Fruit fly (Drosophila melanogaster) whole organism, embryonic: ENCODE data around the gene CG34327.

Experiments
- BEAF-32 ChIP-seq: fragments of 200-800 bp; sonication (Bioruptor generic); optimal IDR thresholded peaks from 3 replicates; lab custom pipeline; 2017; ENCODE audit warnings: missing biosample characterization, missing genetic modification characterization, mild to moderate bottlenecking, moderate library complexity, missing genetic modification reagents
- CG10654 ChIP-seq: fragments of 200-800 bp; sonication (Bioruptor generic); optimal IDR thresholded peaks from 2 replicates; lab custom pipeline; 2016; ENCODE audit warnings: missing biosample characterization, missing genetic modification characterization
- CG11398 ChIP-seq: fragments of 200-800 bp; sonication (Bioruptor generic); optimal IDR thresholded peaks from 2 replicates; lab custom pipeline; 2016; ENCODE audit warnings: missing biosample characterization, missing genetic modification characterization
- CG11456 ChIP-seq: fragments of 200-800 bp; sonication (Bioruptor generic); IDR thresholded peaks from 3 replicates; pipeline ENCODE4 v1.3.6; 2022; ENCODE audit warnings: missing biosample characterization, missing genetic modification characterization
- CG13287 ChIP-seq: fragments of 200-800 bp; sonication (Bioruptor generic); IDR thresholded peaks from 2 replicates; pipeline ENCODE4 v1.3.6; 2022; ENCODE audit warnings: missing biosample characterization, missing genetic modification characterization; ENCODE audit not compliant: partially characterized antibody
- CG14014 ChIP-seq: fragments of 200-800 bp; sonication (Bioruptor generic); IDR thresholded peaks from 2 replicates; pipeline ENCODE4 v1.3.6; 2022; ENCODE audit warnings: missing biosample characterization, missing genetic modification characterization
- CG1529 ChIP-seq: fragments of 200-800 bp; sonication (Bioruptor generic); optimal IDR thresholded peaks from 3 replicates; lab custom pipeline; 2018; ENCODE audit warnings: missing biosample characterization, missing genetic modification characterization
- CG1647 ChIP-seq: fragments of 200-800 bp; sonication (Bioruptor generic); optimal IDR thresholded peaks from 3 replicates; lab custom pipeline; 2016; ENCODE audit warnings: missing biosample characterization, missing genetic modification characterization
- CG2129 ChIP-seq: fragments of 200-800 bp; sonication (Bioruptor generic); IDR thresholded peaks from 2 replicates; pipeline ENCODE4 v1.3.6; 2022; ENCODE audit warnings: missing biosample characterization, missing genetic modification characterization; ENCODE audit not compliant: partially characterized antibody
- CG33213 ChIP-seq: fragments of 200-800 bp; sonication (Bioruptor generic); optimal IDR thresholded peaks from 3 replicates; lab custom pipeline; 2016; ENCODE audit warnings: missing biosample characterization, missing genetic modification characterization
- CG3407 ChIP-seq: fragments of 200-800 bp; sonication (Bioruptor generic); optimal IDR thresholded peaks from 2 replicates; lab custom pipeline; 2018; ENCODE audit warnings: missing biosample characterization, mild to moderate bottlenecking, missing genetic modification characterization
- CG42726 ChIP-seq: fragments of 200-800 bp; sonication (Bioruptor generic); IDR thresholded peaks from 2 replicates; pipeline ENCODE4 v1.3.6; 2022; ENCODE audit warnings: missing biosample characterization, missing genetic modification characterization; ENCODE audit not compliant: partially characterized antibody
- CG4404 ChIP-seq: fragments of 200-800 bp; sonication (Bioruptor generic); IDR thresholded peaks from 2 replicates; pipeline ENCODE4 v1.3.6; 2022; ENCODE audit warnings: missing biosample characterization, missing genetic modification characterization
- CG6689 ChIP-seq: fragments of 200-800 bp; sonication (Bioruptor generic); IDR thresholded peaks from 2 replicates; pipeline ENCODE4 v1.3.6; 2022; ENCODE audit warnings: missing biosample characterization, missing genetic modification characterization
- CG9215 ChIP-seq: fragments of 200-800 bp; sonication (Bioruptor generic); IDR thresholded peaks from 2 replicates; pipeline ENCODE4 v1.3.6; 2022; ENCODE audit warnings: missing biosample characterization, missing genetic modification characterization
- Dip2 ChIP-seq: fragments of 200-800 bp; sonication (Bioruptor generic); IDR thresholded peaks from 2 replicates; pipeline ENCODE4 v1.3.6; 2022; ENCODE audit warnings: missing biosample characterization, missing genetic modification characterization
- Doc3 ChIP-seq: fragments of 200-800 bp; sonication (Bioruptor generic); IDR thresholded peaks from 3 replicates; pipeline ENCODE4 v1.3.6; 2022; ENCODE audit warnings: missing biosample characterization, missing genetic modification characterization; ENCODE audit not compliant: partially characterized antibody
- E2f2 ChIP-seq: fragments of 200-800 bp; sonication (Bioruptor generic); IDR thresholded peaks from 2 replicates; pipeline ENCODE4 v1.3.6; 2022; ENCODE audit warnings: missing biosample characterization, missing genetic modification characterization
- Elba2 ChIP-seq: fragments of 200-800 bp; sonication (Bioruptor generic); optimal IDR thresholded peaks from 3 replicates; lab custom pipeline; 2016; ENCODE audit warnings: missing biosample characterization, missing genetic modification characterization
- Fer2 ChIP-seq: fragments of 200-800 bp; sonication (Bioruptor generic); optimal IDR thresholded peaks from 2 replicates; lab custom pipeline; 2018; ENCODE audit warnings: missing biosample characterization, mild to moderate bottlenecking, missing genetic modification characterization, moderate library complexity
- H2.0 ChIP-seq: fragments of 200-800 bp; sonication (Bioruptor generic); IDR thresholded peaks from 2 replicates; pipeline ENCODE4 v1.3.6; 2022; ENCODE audit warnings: missing biosample characterization, missing genetic modification characterization
- Hey ChIP-seq: fragments of 200-800 bp; sonication (Bioruptor generic); optimal IDR thresholded peaks from 3 replicates; lab custom pipeline; 2018; ENCODE audit warnings: missing biosample characterization, mild to moderate bottlenecking, missing genetic modification characterization
- Hr78 ChIP-seq, 2 experiments: fragments of 200-800 bp in 1 of 2; fragments of >200 bp in 1 of 2; sonication (Bioruptor generic) in 1 of 2; optimal IDR thresholded peaks; 2 replicates each; lab custom pipeline; 2017 to 2019; ENCODE audit warnings: missing biosample characterization in 2 of 2, missing genetic modification characterization in 2 of 2, mild to moderate bottlenecking in 1 of 2, moderate library complexity in 1 of 2
- Nf-YA ChIP-seq: fragments of 200-800 bp; sonication (Bioruptor generic); IDR thresholded peaks from 2 replicates; pipeline ENCODE4 v1.3.6; 2022; ENCODE audit warnings: missing biosample characterization, missing genetic modification characterization
- Sry-β ChIP-seq: fragments of 200-800 bp; sonication (Bioruptor generic); optimal IDR thresholded peaks from 2 replicates; lab custom pipeline; 2018; ENCODE audit warnings: missing biosample characterization, mild to moderate bottlenecking, missing genetic modification characterization, moderate library complexity
- YL-1 ChIP-seq: fragments of 200-800 bp; sonication (Bioruptor generic); optimal IDR thresholded peaks from 3 replicates; lab custom pipeline; 2017; ENCODE audit warnings: missing biosample characterization, mild to moderate bottlenecking, missing genetic modification characterization
- ara ChIP-seq: fragments of 200-800 bp; sonication (Bioruptor generic); IDR thresholded peaks from 2 replicates; pipeline ENCODE4 v1.3.6; 2022; ENCODE audit warnings: missing biosample characterization, missing genetic modification characterization
- bab2 ChIP-seq: fragments of 200-800 bp; sonication (Bioruptor generic); optimal IDR thresholded peaks from 2 replicates; lab custom pipeline; 2016; ENCODE audit warnings: missing biosample characterization, missing genetic modification characterization
- bowl ChIP-seq: fragments of 200-800 bp; sonication (Bioruptor generic); IDR thresholded peaks from 2 replicates; pipeline ENCODE4 v1.3.6; 2022; ENCODE audit warnings: missing biosample characterization, missing genetic modification characterization
- br ChIP-seq: fragments of >200 bp; optimal IDR thresholded peaks from 2 replicates; lab custom pipeline; 2017
- chn ChIP-seq: fragments of 200-800 bp; sonication (Bioruptor generic); optimal IDR thresholded peaks from 2 replicates; lab custom pipeline; 2016; ENCODE audit warnings: missing biosample characterization, missing genetic modification characterization
- croc ChIP-seq: fragments of 200-800 bp; sonication (Bioruptor generic); conservative IDR thresholded peaks from 3 replicates; pipeline ENCODE4 v1.3.6; 2022; ENCODE audit warnings: missing biosample characterization, missing genetic modification characterization
- dmrt99B ChIP-seq: fragments of 200-800 bp; sonication (Bioruptor generic); optimal IDR thresholded peaks from 2 replicates; lab custom pipeline; 2018; ENCODE audit warnings: missing biosample characterization, mild to moderate bottlenecking, missing genetic modification characterization, moderate library complexity
- esg ChIP-seq: fragments of 200-800 bp; sonication (Bioruptor generic); conservative IDR thresholded peaks from 2 replicates; pipeline ENCODE4 v1.3.6; 2022; ENCODE audit warnings: missing biosample characterization, missing genetic modification characterization
- exex ChIP-seq: fragments of 200-800 bp; sonication (Bioruptor generic); optimal IDR thresholded peaks from 4 replicates; lab custom pipeline; 2018; ENCODE audit warnings: missing biosample characterization, mild to moderate bottlenecking, missing genetic modification characterization, moderate library complexity
- fd3F ChIP-seq: fragments of 200-800 bp; sonication (Bioruptor generic); optimal IDR thresholded peaks from 2 replicates; lab custom pipeline; 2018; ENCODE audit warnings: missing biosample characterization, mild to moderate bottlenecking, missing genetic modification characterization, moderate library complexity
- gsb ChIP-seq: fragments of 200-800 bp; sonication (Bioruptor generic); IDR thresholded peaks from 2 replicates; pipeline ENCODE4 v1.3.6; 2022; ENCODE audit warnings: missing biosample characterization, missing genetic modification characterization
- h ChIP-seq: fragments of >200 bp; optimal IDR thresholded peaks from 2 replicates; lab custom pipeline; 2017
- hbn ChIP-seq: fragments of 200-800 bp; sonication (Bioruptor generic); IDR thresholded peaks from 2 replicates; pipeline ENCODE4 v1.3.6; 2022; ENCODE audit warnings: missing biosample characterization, missing genetic modification characterization; ENCODE audit not compliant: partially characterized antibody
- hth ChIP-seq: fragments of >200 bp; optimal IDR thresholded peaks from 2 replicates; lab custom pipeline; 2017; ENCODE audit warnings: inconsistent platforms
- inv ChIP-seq: fragments of 200-800 bp; sonication (Bioruptor generic); IDR thresholded peaks from 2 replicates; pipeline ENCODE4 v1.3.6; 2022; ENCODE audit warnings: missing biosample characterization, missing genetic modification characterization; ENCODE audit not compliant: partially characterized antibody
- lab ChIP-seq: fragments of 200-800 bp; sonication (Bioruptor generic); optimal IDR thresholded peaks from 3 replicates; lab custom pipeline; 2017; ENCODE audit warnings: missing biosample characterization, missing genetic modification characterization, mild to moderate bottlenecking, moderate library complexity, missing genetic modification reagents
- nerfin-1 ChIP-seq: fragments of 200-800 bp; sonication (Bioruptor generic); optimal IDR thresholded peaks from 3 replicates; lab custom pipeline; 2019; ENCODE audit warnings: missing biosample characterization, mild to moderate bottlenecking, missing genetic modification characterization, moderate library complexity
- oc ChIP-seq: fragments of 200-800 bp; sonication (Bioruptor generic); optimal IDR thresholded peaks from 2 replicates; lab custom pipeline; 2018; ENCODE audit warnings: missing biosample characterization, mild to moderate bottlenecking, missing genetic modification characterization, moderate library complexity
- pan ChIP-seq, 4 experiments: fragments of >200 bp in 3 of 4; fragments of 200-800 bp in 1 of 4; sonication (Bioruptor generic) in 1 of 4; optimal IDR thresholded peaks in 3 of 4; IDR thresholded peaks in 1 of 4; 2 replicates each; pipeline versions ENCODE4 v1.3.6 to Lab custom; 2017 to 2022; ENCODE audit warnings: missing biosample characterization in 2 of 4, missing genetic modification characterization in 2 of 4, mixed read lengths in 1 of 4
- pho ChIP-seq: fragments of 200-800 bp; sonication (Bioruptor generic); optimal IDR thresholded peaks from 2 replicates; lab custom pipeline; 2016; ENCODE audit warnings: missing biosample characterization, missing genetic modification characterization
- sd ChIP-seq: fragments of 200-800 bp; sonication (Bioruptor generic); optimal IDR thresholded peaks from 3 replicates; lab custom pipeline; 2018; ENCODE audit warnings: missing biosample characterization, mild to moderate bottlenecking, missing genetic modification characterization, moderate library complexity
- shn ChIP-seq: fragments of 200-800 bp; sonication (Bioruptor generic); optimal IDR thresholded peaks from 3 replicates; lab custom pipeline; 2016; ENCODE audit warnings: missing biosample characterization, missing genetic modification characterization
- slou ChIP-seq: fragments of 200-800 bp; sonication (Bioruptor generic); optimal IDR thresholded peaks from 3 replicates; lab custom pipeline; 2016; ENCODE audit warnings: missing biosample characterization, missing genetic modification characterization
- tup ChIP-seq: fragments of 200-800 bp; sonication (Bioruptor generic); optimal IDR thresholded peaks from 2 replicates; lab custom pipeline; 2016; ENCODE audit warnings: missing biosample characterization, mild to moderate bottlenecking, missing genetic modification characterization, moderate library complexity
- wor ChIP-seq: fragments of 200-800 bp; sonication (Bioruptor generic); IDR thresholded peaks from 2 replicates; pipeline ENCODE4 v1.3.6; 2022; ENCODE audit warnings: missing biosample characterization, missing genetic modification characterization

The CG34327 gene

DNA sequence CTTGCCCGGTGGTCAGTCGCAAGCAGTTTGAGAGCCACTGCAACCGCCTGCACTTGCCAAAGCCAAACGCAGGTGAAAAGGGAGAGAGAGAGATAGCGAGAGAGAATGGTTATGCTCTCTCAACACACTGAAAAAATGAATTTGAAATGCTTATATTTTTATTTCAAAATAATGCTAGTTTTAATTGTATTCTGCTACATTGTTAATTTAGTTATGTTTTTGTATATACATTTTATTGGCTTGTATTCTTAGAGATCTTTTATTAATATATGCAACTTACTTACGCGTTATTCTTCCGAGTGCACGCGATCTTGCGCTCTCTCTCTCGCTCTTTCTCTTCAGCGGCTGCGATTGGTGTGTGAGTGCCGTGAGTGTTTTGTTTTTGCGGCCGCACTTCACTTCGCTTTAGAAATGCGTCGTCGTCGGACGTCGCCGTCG is 45.1 kb downstream of the CG34327 start (continued):
- TF ChIP-seq bowl = peak; percentile 99
- TF ChIP-seq shn (GFP tag; lab: Kevin White, UChicago) = no peak
- TF ChIP-seq chn (GFP tag; lab: Kevin White, UChicago) = no peak
- TF ChIP-seq hbn (GFP tag; lab: Robert Waterston, UW) = no peak
- peak; percentile 99 for TF ChIP-seq CG6689
- peak; percentile 99 for TF ChIP-seq dmrt99B (tag; lab: Kevin White, UChicago)
- no peak for TF ChIP-seq hth (lab: Kevin White, UChicago)
- peak; percentile 97 for TF ChIP-seq slou (GFP tag; lab: Kevin White, UChicago)
- TF ChIP-seq h (lab: Kevin White, UChicago) = no peak
- TF ChIP-seq pho (GFP tag; lab: Kevin White, UChicago) = no peak
- TF ChIP-seq bab2 (GFP tag; lab: Kevin White, UChicago) = peak; percentile 98
- TF ChIP-seq BEAF-32 (GFP tag; lab: Kevin White, UChicago) = no peak
- peak; percentile 83 for TF ChIP-seq esg
- TF ChIP-seq CG42726 = no peak
- TF ChIP-seq ara (GFP tag; lab: Robert Waterston, UW) = peak; percentile 99
- TF ChIP-seq oc (tag; lab: Kevin White, UChicago) = no peak
- TF ChIP-seq Sry-β = peak; percentile 39
- peak; percentile 82 for TF ChIP-seq exex (tag; lab: Kevin White, UChicago)
- no peak for TF ChIP-seq Hey (tag; lab: Kevin White, UChicago)
- TF ChIP-seq br (lab: Kevin White, UChicago) = no peak
- peak; percentile 98 for TF ChIP-seq lab (GFP tag; lab: Kevin White, UChicago)
- TF ChIP-seq Fer2 = peak; percentile 94
- peak; percentile 98 for TF ChIP-seq Nf-YA (GFP tag; lab: Robert Waterston, UW)
- peak; percentile 97 for TF ChIP-seq CG9215 (GFP tag; lab: Robert Waterston, UW)
- peak; percentile 82 for TF ChIP-seq E2f2
- TF ChIP-seq pan (optimal IDR thresholded peaks at IDR 0.05; lab: Kevin White, UChicago) = no peak
- peak in 1 of 2 experiments; percentile 99 for TF ChIP-seq pan (GFP tag; optimal IDR thresholded peaks at IDR 0.05 in 1 of 2, IDR thresholded peaks at IDR 0.05 in 1 of 2)
- no peak for TF ChIP-seq CG3407 (GFP tag; lab: Kevin White, UChicago)
- peak; percentile 78 for TF ChIP-seq Dip2
- TF ChIP-seq croc (GFP tag; lab: Robert Waterston, UW) = peak; percentile 99
- TF ChIP-seq CG13287 (GFP tag; lab: Robert Waterston, UW) = no peak
- TF ChIP-seq CG11398 (GFP tag; lab: Kevin White, UChicago) = peak; percentile 33
- TF ChIP-seq Doc3 = 0 out of 3 replicates have a peak, but pooled peaks have one; percentile 17
- TF ChIP-seq CG1529 (GFP tag; lab: Kevin White, UChicago) = no peak
- peak; percentile 97 for TF ChIP-seq gsb (GFP tag; lab: Robert Waterston, UW)
- TF ChIP-seq inv (GFP tag; lab: Robert Waterston, UW) = no peak
- TF ChIP-seq YL-1 (GFP tag; lab: Kevin White, UChicago) = no peak
- peak; percentile 84 for TF ChIP-seq wor
- peak; percentile 65 for TF ChIP-seq Elba2
- TF ChIP-seq sd (tag; lab: Kevin White, UChicago) = no peak
- TF ChIP-seq fd3F (GFP tag; lab: Kevin White, UChicago) = peak; percentile 94
- peak; percentile 98 for TF ChIP-seq CG11456 (GFP tag; lab: Robert Waterston, UW)
- peak; percentile 93 for TF ChIP-seq CG1647 (GFP tag; lab: Kevin White, UChicago)
- TF ChIP-seq CG14014 (GFP tag; lab: Robert Waterston, UW) = no peak
- peak; percentile 95 for TF ChIP-seq tup
- TF ChIP-seq CG2129 = no peak
- TF ChIP-seq CG33213 (GFP tag; lab: Kevin White, UChicago) = peak; percentile 86
- TF ChIP-seq nerfin-1 (tag; lab: Kevin White, UChicago) = peak; percentile 97
- TF ChIP-seq H2.0 (GFP tag; lab: Robert Waterston, UW) = no peak
- TF ChIP-seq CG4404 (GFP tag; lab: Robert Waterston, UW) = peak; percentile 98
- peak; percentile 97 for TF ChIP-seq CG10654
- TF ChIP-seq Hr78 (GFP tag; optimal IDR thresholded peaks at IDR 0.05; lab: Kevin White, UChicago) = peak in 1 of 2 experiments; percentile 93
